Fruit fly (Drosophila melanogaster): Measurements from ENCODE around the gene CG9706.

DNA sequence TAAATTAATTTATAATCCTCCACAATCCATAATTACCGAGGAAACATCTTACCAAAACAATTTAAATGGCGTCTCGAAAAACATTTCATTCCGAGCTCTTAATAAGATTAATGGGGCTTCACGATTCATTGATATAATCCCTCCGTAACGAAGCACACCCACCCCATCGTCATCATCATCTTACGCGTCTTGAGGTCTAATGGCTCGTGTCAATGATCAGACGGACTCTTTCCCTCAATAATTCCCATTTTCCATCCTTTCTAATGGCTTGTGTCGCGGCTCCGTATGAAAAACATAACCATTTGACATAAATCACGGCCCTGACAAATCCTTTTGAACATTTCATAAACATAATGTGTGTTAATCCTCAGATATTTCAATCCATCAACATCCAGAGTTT, 15.9 kb upstream of the CG9706 start:
- TF ChIP-seq kay (GFP tag; ENCODE audit: borderline replicate concordance) (no peak), CG1620 (GFP tag; optimal IDR thresholded peaks at IDR 0.05) (no peak), cic (GFP tag; optimal IDR thresholded peaks at IDR 0.05) (no peak), CG7045 (GFP tag; optimal IDR thresholded peaks at IDR 0.05) (no peak), CG11617 (GFP tag; optimal IDR thresholded peaks at IDR 0.05) (no peak), ovo (GFP tag; optimal IDR thresholded peaks at IDR 0.05) (no peak)
